Fruit fly (Drosophila melanogaster): ENCODE results near the gene bves.
A peak's percentile ranks its signal among the peaks of the same experiment; 100 is the strongest.

Gene bves

DNA sequence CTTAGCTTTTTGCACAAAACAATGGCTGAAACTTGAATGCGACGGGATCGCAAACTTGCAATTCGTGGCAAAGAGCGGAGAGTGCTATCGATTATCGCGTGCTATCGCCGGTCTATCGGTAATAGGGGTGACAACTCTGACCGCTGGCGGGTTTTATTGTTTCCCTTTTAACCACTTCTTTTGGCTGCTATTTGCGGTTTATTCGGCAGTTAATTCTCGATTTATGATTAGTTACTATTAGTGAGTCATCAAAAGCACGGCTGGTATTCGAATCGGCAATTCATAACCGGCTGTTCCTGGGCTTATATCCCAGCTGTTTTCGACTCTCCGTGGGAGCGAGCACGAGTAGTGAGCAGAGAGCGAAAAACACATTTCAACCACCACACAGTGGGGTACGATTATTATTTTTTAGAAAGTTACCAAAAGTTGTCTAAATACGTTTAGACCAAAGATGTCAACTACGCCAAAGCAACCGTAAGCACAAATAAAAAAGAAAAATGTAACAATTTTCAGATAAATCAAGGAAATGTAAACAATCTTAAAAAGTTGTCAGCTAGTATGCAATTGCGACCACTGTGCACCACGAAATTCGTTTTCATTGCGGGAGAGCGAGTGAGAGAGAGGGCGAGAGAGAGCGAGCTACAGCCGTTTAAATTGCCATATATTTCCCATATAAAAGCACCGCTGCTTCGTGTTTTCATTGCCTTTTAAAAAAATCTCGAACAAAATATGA is at the start of gene bves, which contains the start of gene Stt3A (continued):
- TF ChIP-seq rib (GFP tag; IDR thresholded peaks at IDR 0.05): peak; percentile 95
- TF ChIP-seq CG12769 (tag; optimal IDR thresholded peaks at IDR 0.05): peak; percentile 97
- peak; percentile 79 for TF ChIP-seq CG13287 (GFP tag; IDR thresholded peaks at IDR 0.05; ENCODE audit: partially characterized antibody)
- TF ChIP-seq CG33557 (GFP tag; optimal IDR thresholded peaks at IDR 0.05): peak; percentile 98
- TF ChIP-seq CG4282 (GFP tag; optimal IDR thresholded peaks at IDR 0.05): peak; percentile 99
- peak; percentile 71 for TF ChIP-seq Bgb (GFP tag; IDR thresholded peaks at IDR 0.05; ENCODE audit: partially characterized antibody)
- peak; percentile 97 for TF ChIP-seq btn (GFP tag; optimal IDR thresholded peaks at IDR 0.05)
- peak; percentile 94 for TF ChIP-seq MBD-R2 (GFP tag; IDR thresholded peaks at IDR 0.05)
- peak; percentile 75; the same call in 1 of the 4 replicates for TF ChIP-seq chinmo (GFP tag; IDR thresholded peaks at IDR 0.05; ENCODE audit: partially characterized antibody)
- peak; percentile 98 for TF ChIP-seq Blimp-1 (GFP tag; optimal IDR thresholded peaks at IDR 0.05)
- peak; percentile 97 for TF ChIP-seq CG6689 (GFP tag; IDR thresholded peaks at IDR 0.05)
- TF ChIP-seq Oli (tag; optimal IDR thresholded peaks at IDR 0.05): peak; percentile 99
- TF ChIP-seq da (GFP tag; optimal IDR thresholded peaks at IDR 0.05): peak; percentile 95
- peak; percentile 93 for TF ChIP-seq twi (tag; optimal IDR thresholded peaks at IDR 0.05)
- peak; percentile 99 for TF ChIP-seq CG17328 (GFP tag; IDR thresholded peaks at IDR 0.05)
- peak; percentile 95 for TF ChIP-seq CG1792 (GFP tag; optimal IDR thresholded peaks at IDR 0.05)
- peak; percentile 98 for TF ChIP-seq disco-r (GFP tag; optimal IDR thresholded peaks at IDR 0.05)
- peak; percentile 98 for TF ChIP-seq CG12299 (tag; optimal IDR thresholded peaks at IDR 0.05)
- peak; percentile 99 for TF ChIP-seq Asciz (GFP tag; optimal IDR thresholded peaks at IDR 0.05)
- peak; percentile 96 for TF ChIP-seq jing (GFP tag; optimal IDR thresholded peaks at IDR 0.05)
- peak; percentile 97 for TF ChIP-seq CG1647 (GFP tag; optimal IDR thresholded peaks at IDR 0.05)
- peak; percentile 96 for TF ChIP-seq CG9817 (tag; optimal IDR thresholded peaks at IDR 0.05)
- peak; percentile 94 for TF ChIP-seq croc (GFP tag; conservative IDR thresholded peaks at IDR 0.05)
- TF ChIP-seq Eip74EF (GFP tag; optimal IDR thresholded peaks at IDR 0.05): peak in 1 of 2 experiments; percentile 98
- peak; percentile 99 for TF ChIP-seq Hmr (GFP tag; optimal IDR thresholded peaks at IDR 0.05)
- peak; percentile 98 for TF ChIP-seq repo (GFP tag; optimal IDR thresholded peaks at IDR 0.05)
- TF ChIP-seq vfl (GFP tag; optimal IDR thresholded peaks at IDR 0.05): peak; percentile 97
- TF ChIP-seq phol (tag; optimal IDR thresholded peaks at IDR 0.05): peak; percentile 97
- TF ChIP-seq CG3281 (GFP tag; optimal IDR thresholded peaks at IDR 0.05): peak; percentile 98
- peak; percentile 95 for TF ChIP-seq CG9932 (GFP tag; IDR thresholded peaks at IDR 0.05)
- TF ChIP-seq pb (GFP tag; optimal IDR thresholded peaks at IDR 0.05): peak; percentile 98
- TF ChIP-seq Vsx1 (GFP tag; optimal IDR thresholded peaks at IDR 0.05): peak; percentile 96
- peak; percentile 86 for TF ChIP-seq Poxn (GFP tag; IDR thresholded peaks at IDR 0.05)
- TF ChIP-seq CG18476 (GFP tag; optimal IDR thresholded peaks at IDR 0.05): peak; percentile 97
- TF ChIP-seq nom (GFP tag; optimal IDR thresholded peaks at IDR 0.05): peak; percentile 96
- TF ChIP-seq grn (GFP tag; optimal IDR thresholded peaks at IDR 0.05): peak; percentile 79
- peak; percentile 98 for TF ChIP-seq CG11695 (GFP tag; IDR thresholded peaks at IDR 0.05)
- peak; percentile 99 for TF ChIP-seq CG12391 (tag; optimal IDR thresholded peaks at IDR 0.05)
- peak; percentile 40 to 80 for TF ChIP-seq crp (GFP tag; optimal IDR thresholded peaks at IDR 0.05)
- TF ChIP-seq en (GFP tag; optimal IDR thresholded peaks at IDR 0.05): peak; percentile 98
- peak; percentile 91 for TF ChIP-seq CG10274 (GFP tag; optimal IDR thresholded peaks at IDR 0.05)
- TF ChIP-seq CG16863 (GFP tag; optimal IDR thresholded peaks at IDR 0.05): peak; percentile 98
- peak; percentile 90 for TF ChIP-seq gt (GFP tag; IDR thresholded peaks at IDR 0.05)
- TF ChIP-seq CG30431 (GFP tag; optimal IDR thresholded peaks at IDR 0.05): peak; percentile 97
- peak; percentile 64 for TF ChIP-seq crol (GFP tag; IDR thresholded peaks at IDR 0.05)
- TF ChIP-seq Oaz (GFP tag; IDR thresholded peaks at IDR 0.05): peak; percentile 93
- TF ChIP-seq ac (GFP tag; optimal IDR thresholded peaks at IDR 0.05): peak; percentile 98
- peak; percentile 95 for TF ChIP-seq sqz (GFP tag; optimal IDR thresholded peaks at IDR 0.05)

Measured in whole organism, embryonic.